In the genomic region with DNA sequence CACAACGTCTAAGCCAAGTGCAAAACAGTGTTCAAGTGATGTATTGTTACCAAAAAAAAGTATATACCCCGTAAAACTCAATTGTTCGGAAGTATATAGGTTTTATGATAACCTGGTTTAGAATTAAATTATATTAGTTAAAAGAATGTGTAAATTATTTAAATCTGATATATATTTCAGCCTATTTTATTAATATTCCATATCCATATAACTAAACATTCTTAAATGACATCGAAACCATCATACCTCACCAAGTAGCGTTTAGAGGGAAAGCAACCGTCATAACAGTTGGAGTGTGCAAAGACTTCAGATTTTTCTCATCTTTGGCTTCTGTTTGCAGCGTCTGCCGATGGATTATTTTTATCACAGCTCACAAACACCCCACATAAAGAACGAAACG, we compare ENCODE assay signal across 6 fruit fly cellular contexts.
A peak's percentile ranks its signal among the peaks of the same experiment; 100 is the strongest.
TF ChIP-seq lines count a peak whose summit lies in the region.

No protein-coding gene starts in this region.

- TF ChIP-seq CTCF in whole organism, embryonic (GFP tag; optimal IDR thresholded peaks at IDR 0.05; lab: Kevin White, UChicago) = no peak

TF ChIP-seq in whole organism, 6 proteins besides CTCF, POLR2A, EP300 and RAD21:
- TF ChIP-seq EcR (GFP tag; optimal IDR thresholded peaks at IDR 0.05; lab: Kevin White, UChicago) (no peak), pan (optimal IDR thresholded peaks at IDR 0.05; lab: Kevin White, UChicago) (peak; percentile 76), psq (optimal IDR thresholded peaks at IDR 0.05; lab: Kevin White, UChicago) (no peak), CG8478 (optimal IDR thresholded peaks at IDR 0.05; lab: Kevin White, UChicago) (no peak)

TF ChIP-seq in whole organism, adult, 20 proteins besides CTCF, POLR2A, EP300 and RAD21:
- peak; percentile 69 for TF ChIP-seq CG7101 (tag; optimal IDR thresholded peaks at IDR 0.05; lab: Kevin White, UChicago)
- TF ChIP-seq bab1 (GFP tag; optimal IDR thresholded peaks at IDR 0.05; lab: Kevin White, UChicago) = peak; percentile 62
- TF ChIP-seq toe (GFP tag; optimal IDR thresholded peaks at IDR 0.05; lab: Kevin White, UChicago) = no peak
- TF ChIP-seq CG33017 (tag; optimal IDR thresholded peaks at IDR 0.05; lab: Kevin White, UChicago) = peak; percentile 55
- TF ChIP-seq CG14711 (tag; optimal IDR thresholded peaks at IDR 0.05; lab: Kevin White, UChicago) = peak; percentile 72
TF ChIP-seq in whole organism, adult: peak in this region for 4.

TF ChIP-seq in whole organism, embryonic, 481 proteins besides CTCF, POLR2A, EP300 and RAD21 (continues in another document):
- TF ChIP-seq run (tag; optimal IDR thresholded peaks at IDR 0.05; lab: Kevin White, UChicago) (peak; percentile 69), CG4404 (GFP tag; IDR thresholded peaks at IDR 0.05; lab: Robert Waterston, UW) (peak; percentile 83), CG15011 (GFP tag; optimal IDR thresholded peaks at IDR 0.05; lab: Kevin White, UChicago) (peak; percentile 43), CG10979 (tag; optimal IDR thresholded peaks at IDR 0.05; lab: Kevin White, UChicago) (peak; percentile 88), Hmr (GFP tag; optimal IDR thresholded peaks at IDR 0.05; lab: Kevin White, UChicago) (peak; percentile 82), pros (GFP tag; optimal IDR thresholded peaks at IDR 0.05; lab: Kevin White, UChicago) (no peak), Abd-B (GFP tag; optimal IDR thresholded peaks at IDR 0.05; lab: Kevin White, UChicago) (peak; percentile 70), gsb-n (tag; optimal IDR thresholded peaks at IDR 0.05; lab: Kevin White, UChicago) (peak; percentile 90), CG1832 (GFP tag; optimal IDR thresholded peaks at IDR 0.05; lab: Kevin White, UChicago) (no peak), CG9817 (tag; optimal IDR thresholded peaks at IDR 0.05; lab: Kevin White, UChicago) (peak; percentile 77), CG9609 (GFP tag; optimal IDR thresholded peaks at IDR 0.05; lab: Kevin White, UChicago) (no peak), CG11456 (GFP tag; IDR thresholded peaks at IDR 0.05; lab: Robert Waterston, UW) (peak; percentile 55; the same call in 1 of the 3 replicates), CG31224 (GFP tag; IDR thresholded peaks at IDR 0.05; lab: Robert Waterston, UW) (peak; percentile 62), CG10654 (GFP tag; optimal IDR thresholded peaks at IDR 0.05; lab: Kevin White, UChicago) (peak; percentile 58), Spps (tag; optimal IDR thresholded peaks at IDR 0.05; lab: Kevin White, UChicago) (peak; percentile 66), mam (GFP tag; optimal IDR thresholded peaks at IDR 0.05; lab: Kevin White, UChicago) (no peak), CG30431 (GFP tag; optimal IDR thresholded peaks at IDR 0.05; lab: Kevin White, UChicago) (peak; percentile 28), CG1647 (GFP tag; optimal IDR thresholded peaks at IDR 0.05; lab: Kevin White, UChicago) (no peak), sens-2 (GFP tag; IDR thresholded peaks at IDR 0.05; lab: Robert Waterston, UW) (0 out of 2 replicates have a peak, but pooled peaks have one; percentile 24)

TF ChIP-seq in whole organism, prepupa, 60 proteins besides CTCF, POLR2A, EP300 and RAD21 (continues in another document):
- peak; percentile 76 for TF ChIP-seq pdm3 (GFP tag; optimal IDR thresholded peaks at IDR 0.05; lab: Kevin White, UChicago)
- peak; percentile 74 for TF ChIP-seq Hr4 (GFP tag; optimal IDR thresholded peaks at IDR 0.05; lab: Kevin White, UChicago)
- peak; percentile 33 for TF ChIP-seq Ets21C (GFP tag; optimal IDR thresholded peaks at IDR 0.05; lab: Kevin White, UChicago)
- peak; percentile 85 for TF ChIP-seq OdsH (GFP tag; optimal IDR thresholded peaks at IDR 0.05; lab: Kevin White, UChicago)
- peak; percentile 16 to 81 for TF ChIP-seq salr (GFP tag; optimal IDR thresholded peaks at IDR 0.05; lab: Kevin White, UChicago)
- TF ChIP-seq Ets96B (tag; optimal IDR thresholded peaks at IDR 0.05; lab: Kevin White, UChicago) = peak; percentile 85
- TF ChIP-seq esn (GFP tag; optimal IDR thresholded peaks at IDR 0.05; lab: Kevin White, UChicago) = peak; percentile 83
- peak; percentile 92 for TF ChIP-seq CG8119 (GFP tag; IDR thresholded peaks at IDR 0.05; lab: Robert Waterston, UW)
- peak; percentile 62 for TF ChIP-seq CG7368 (GFP tag; optimal IDR thresholded peaks at IDR 0.05; lab: Kevin White, UChicago)
- TF ChIP-seq Lpt (GFP tag; optimal IDR thresholded peaks at IDR 0.05; lab: Kevin White, UChicago) = peak; percentile 78
- peak; percentile 60 for TF ChIP-seq CG11902 (GFP tag; optimal IDR thresholded peaks at IDR 0.05; lab: Kevin White, UChicago)
- peak; percentile 32 for TF ChIP-seq dac (GFP tag; optimal IDR thresholded peaks at IDR 0.05; lab: Kevin White, UChicago)
- TF ChIP-seq CG4318 (GFP tag; optimal IDR thresholded peaks at IDR 0.05; lab: Kevin White, UChicago) = peak; percentile 64
- TF ChIP-seq Hr39 (GFP tag; optimal IDR thresholded peaks at IDR 0.05; lab: Kevin White, UChicago) = peak; percentile 60
- peak; percentile 80 for TF ChIP-seq CG6163 (GFP tag; IDR thresholded peaks at IDR 0.05; lab: Robert Waterston, UW)
- TF ChIP-seq Sox102F (GFP tag; optimal IDR thresholded peaks at IDR 0.05; lab: Kevin White, UChicago) = peak; percentile 72
- TF ChIP-seq CG34406 (GFP tag; optimal IDR thresholded peaks at IDR 0.05; lab: Kevin White, UChicago) = peak; percentile 82
- TF ChIP-seq fkh (GFP tag; optimal IDR thresholded peaks at IDR 0.05; lab: Kevin White, UChicago) = no peak
- TF ChIP-seq fd85E (GFP tag; optimal IDR thresholded peaks at IDR 0.05; lab: Kevin White, UChicago) = no peak
- TF ChIP-seq CG8632 (GFP tag; optimal IDR thresholded peaks at IDR 0.05; lab: Kevin White, UChicago) = peak; percentile 79

TF ChIP-seq in whole organism, pupa, 21 proteins besides CTCF, POLR2A, EP300 and RAD21:
- TF ChIP-seq CG34367 (tag; optimal IDR thresholded peaks at IDR 0.05; lab: Kevin White, UChicago) (peak; percentile 78), CG4496 (GFP tag; IDR thresholded peaks at IDR 0.05; lab: Robert Waterston, UW) (peak; percentile 83), CG8301 (tag; optimal IDR thresholded peaks at IDR 0.05; lab: Kevin White, UChicago) (peak; percentile 78), CG8159 (tag; optimal IDR thresholded peaks at IDR 0.05; lab: Kevin White, UChicago) (peak; percentile 85), gl (tag; optimal IDR thresholded peaks at IDR 0.05; lab: Kevin White, UChicago) (peak; percentile 26), Pif1B (GFP tag; optimal IDR thresholded peaks at IDR 0.05; lab: Kevin White, UChicago) (peak; percentile 58), CG9948 (tag; optimal IDR thresholded peaks at IDR 0.05; lab: Kevin White, UChicago) (peak; percentile 84), fd96Ca (GFP tag; IDR thresholded peaks at IDR 0.05; lab: Robert Waterston, UW) (no peak), CG17806 (tag; optimal IDR thresholded peaks at IDR 0.05; lab: Kevin White, UChicago) (peak; percentile 83), rn (GFP tag; IDR thresholded peaks at IDR 0.05; lab: Robert Waterston, UW) (peak; percentile 44; the same call in 1 of the 2 replicates), CG13204 (GFP tag; optimal IDR thresholded peaks at IDR 0.05; lab: Kevin White, UChicago) (peak; percentile 26), D1 (tag; optimal IDR thresholded peaks at IDR 0.05; lab: Kevin White, UChicago) (peak; percentile 64), CG14655 (GFP tag; optimal IDR thresholded peaks at IDR 0.05; lab: Kevin White, UChicago) (peak; percentile 82), CG32121 (GFP tag; IDR thresholded peaks at IDR 0.05; lab: Robert Waterston, UW) (peak; percentile 87), Snoo (tag; optimal IDR thresholded peaks at IDR 0.05; lab: Kevin White, UChicago) (peak; percentile 68), EcR (GFP tag; optimal IDR thresholded peaks at IDR 0.05; lab: Kevin White, UChicago) (no peak), CG12605 (GFP tag; IDR thresholded peaks at IDR 0.05; lab: Robert Waterston, UW) (peak; percentile 83), Ets98B (GFP tag; IDR thresholded peaks at IDR 0.05; lab: Robert Waterston, UW) (peak; percentile 79), CG10348 (GFP tag; IDR thresholded peaks at IDR 0.05; lab: Robert Waterston, UW) (no peak), Pif1A (GFP tag; optimal IDR thresholded peaks at IDR 0.05; lab: Kevin White, UChicago) (peak; percentile 63), CG15710 (tag; optimal IDR thresholded peaks at IDR 0.05; lab: Kevin White, UChicago) (peak; percentile 85)

TF ChIP-seq in whole organism, wandering third instar larva, 38 proteins besides CTCF, POLR2A, EP300 and RAD21 (continues in another document):
- TF ChIP-seq sage (GFP tag; optimal IDR thresholded peaks at IDR 0.05; lab: Kevin White, UChicago) (peak; percentile 10), Vsx2 (GFP tag; optimal IDR thresholded peaks at IDR 0.05; lab: Kevin White, UChicago; ENCODE audit: partially characterized antibody) (no peak), Jra (GFP tag; optimal IDR thresholded peaks at IDR 0.05; lab: Kevin White, UChicago) (peak; percentile 18), woc (GFP tag; optimal IDR thresholded peaks at IDR 0.05; lab: Kevin White, UChicago) (peak; percentile 44), Sp1 (GFP tag; optimal IDR thresholded peaks at IDR 0.05; lab: Kevin White, UChicago) (peak; percentile 86), rgr (GFP tag; optimal IDR thresholded peaks at IDR 0.05; lab: Kevin White, UChicago) (peak; percentile 86), Mio (GFP tag; optimal IDR thresholded peaks at IDR 0.05; lab: Kevin White, UChicago) (no peak), HLH106 (tag; optimal IDR thresholded peaks at IDR 0.05; lab: Kevin White, UChicago) (peak; percentile 89), jim (GFP tag; optimal IDR thresholded peaks at IDR 0.05; lab: Kevin White, UChicago) (no peak), h (GFP tag; optimal IDR thresholded peaks at IDR 0.05; lab: Kevin White, UChicago) (peak; percentile 78), pan (optimal IDR thresholded peaks at IDR 0.05; lab: Kevin White, UChicago) (no peak), Hr83 (GFP tag; optimal IDR thresholded peaks at IDR 0.05; lab: Kevin White, UChicago; ENCODE audit: poor library complexity, severe bottlenecking) (no peak), OdsH (GFP tag; optimal IDR thresholded peaks at IDR 0.05; lab: Kevin White, UChicago) (peak; percentile 86), br (GFP tag; optimal IDR thresholded peaks at IDR 0.05; lab: Kevin White, UChicago) (peak; percentile 46), Myc (optimal IDR thresholded peaks at IDR 0.05; lab: Kevin White, UChicago) (no peak), N (GFP tag; optimal IDR thresholded peaks at IDR 0.05; lab: Kevin White, UChicago) (no peak), CrebA (GFP tag; optimal IDR thresholded peaks at IDR 0.05; lab: Kevin White, UChicago; ENCODE audit: borderline replicate concordance) (no peak), Abd-B (GFP tag; optimal IDR thresholded peaks at IDR 0.05; lab: Kevin White, UChicago) (no peak), dmrt93B (GFP tag; optimal IDR thresholded peaks at IDR 0.05; lab: Kevin White, UChicago) (peak; percentile 44), Dfd (GFP tag; optimal IDR thresholded peaks at IDR 0.05; lab: Kevin White, UChicago) (no peak), dsf (GFP tag; optimal IDR thresholded peaks at IDR 0.05; lab: Kevin White, UChicago; ENCODE audit: borderline replicate concordance) (no peak), Hr78 (GFP tag; optimal IDR thresholded peaks at IDR 0.05; lab: Kevin White, UChicago) (no peak), GATAd (GFP tag; optimal IDR thresholded peaks at IDR 0.05; lab: Kevin White, UChicago) (peak; percentile 24), foxo (GFP tag; optimal IDR thresholded peaks at IDR 0.05; lab: Kevin White, UChicago) (peak in 1 of 2 experiments; percentile 83)
